Worm (Caenorhabditis elegans) whole organism, mixed stage, embryonic: ENCODE data around the gene F32H5.1.

Experiments
- M03D4.4 ChIP-seq: sonication (generic microtip); optimal IDR thresholded peaks from 2 replicates; lab custom pipeline; 2017; ENCODE audit warnings: mild to moderate bottlenecking, missing genetic modification characterization, missing compliant biosample characterization
- bed-3 ChIP-seq: fragments of 200-800 bp; sonication (Bioruptor generic); optimal IDR thresholded peaks from 3 replicates; lab custom pipeline; 2018; ENCODE audit warnings: mild to moderate bottlenecking, missing genetic modification characterization, moderate library complexity, missing compliant biosample characterization
- blmp-1 ChIP-seq: fragments of 150-350 bp; optimal IDR thresholded peaks from 2 replicates; lab custom pipeline; 2014; ENCODE audit warnings: missing biosample characterization, missing genetic modification characterization
- ceh-39 ChIP-seq: fragments of 150-350 bp; optimal IDR thresholded peaks from 2 replicates; lab custom pipeline; 2014; ENCODE audit warnings: missing biosample characterization, missing genetic modification characterization
- ceh-43 ChIP-seq: fragments of 200-800 bp; sonication (Bioruptor generic); optimal IDR thresholded peaks from 2 replicates; lab custom pipeline; 2018; ENCODE audit warnings: mild to moderate bottlenecking, missing genetic modification characterization, moderate library complexity, missing compliant biosample characterization
- ceh-83 ChIP-seq: fragments of 200-800 bp; sonication (Bioruptor generic); optimal IDR thresholded peaks from 2 replicates; lab custom pipeline; 2018; ENCODE audit warnings: mild to moderate bottlenecking, missing genetic modification characterization, missing compliant biosample characterization
- ces-1 ChIP-seq: fragments of 150-350 bp; optimal IDR thresholded peaks from 2 replicates; lab custom pipeline; 2014; ENCODE audit warnings: missing biosample characterization, missing genetic modification reagents, missing genetic modification characterization
- drap-1 ChIP-seq: fragments of 200-800 bp; sonication (Bioruptor generic); optimal IDR thresholded peaks from 3 replicates; lab custom pipeline; 2018; ENCODE audit warnings: mild to moderate bottlenecking, missing genetic modification characterization, missing compliant biosample characterization
- flh-1 ChIP-seq: fragments of 200-800 bp; sonication (Bioruptor generic); optimal IDR thresholded peaks from 2 replicates; lab custom pipeline; 2018; ENCODE audit warnings: mild to moderate bottlenecking, missing genetic modification characterization, moderate library complexity, missing compliant biosample characterization
- ham-2 ChIP-seq: fragments of 200-800 bp; sonication (Bioruptor generic); optimal IDR thresholded peaks from 2 replicates; lab custom pipeline; 2018; ENCODE audit warnings: mild to moderate bottlenecking, missing genetic modification characterization, missing compliant biosample characterization
- hlh-1 ChIP-seq: fragments of 150-350 bp; optimal IDR thresholded peaks from 2 replicates; lab custom pipeline; 2014; ENCODE audit warnings: missing biosample characterization, missing genetic modification reagents, missing genetic modification characterization
- lin-13 ChIP-seq: fragments of 150-350 bp; optimal IDR thresholded peaks from 2 replicates; lab custom pipeline; 2014; ENCODE audit warnings: missing biosample characterization, missing genetic modification characterization
- lin-32 ChIP-seq: fragments of 200-800 bp; sonication (Bioruptor generic); optimal IDR thresholded peaks from 2 replicates; lab custom pipeline; 2018; ENCODE audit warnings: mild to moderate bottlenecking, missing genetic modification characterization, missing compliant biosample characterization
- lsy-2 ChIP-seq: fragments of 150-350 bp; optimal IDR thresholded peaks from 2 replicates; lab custom pipeline; 2014; ENCODE audit warnings: missing biosample characterization, missing genetic modification characterization
- mab-5 ChIP-seq: fragments of 150-350 bp; optimal IDR thresholded peaks from 2 replicates; lab custom pipeline; 2014; ENCODE audit warnings: missing biosample characterization, missing genetic modification characterization
- mep-1 ChIP-seq: fragments of 150-350 bp; optimal IDR thresholded peaks from 2 replicates; lab custom pipeline; 2017; ENCODE audit warnings: missing biosample characterization, missing genetic modification reagents, missing genetic modification characterization, inconsistent platforms
- mls-2 ChIP-seq: sonication (generic microtip); optimal IDR thresholded peaks from 2 replicates; lab custom pipeline; 2016; ENCODE audit warnings: mild to moderate bottlenecking, missing genetic modification characterization, moderate library complexity, missing compliant biosample characterization
- nhr-12 ChIP-seq: fragments of 150-350 bp; optimal IDR thresholded peaks from 2 replicates; lab custom pipeline; 2014; ENCODE audit warnings: missing biosample characterization, missing genetic modification characterization
- nhr-237 ChIP-seq: fragments of 150-350 bp; optimal IDR thresholded peaks from 2 replicates; lab custom pipeline; 2014; ENCODE audit warnings: missing biosample characterization, missing genetic modification characterization
- nhr-76 ChIP-seq: sonication (generic microtip); optimal IDR thresholded peaks from 2 replicates; lab custom pipeline; 2017; ENCODE audit warnings: missing biosample characterization, missing genetic modification characterization
- pha-4 ChIP-seq: fragments of 150-350 bp; optimal IDR thresholded peaks from 2 replicates; lab custom pipeline; 2018; ENCODE audit warnings: missing biosample characterization, missing genetic modification reagents, missing genetic modification characterization
- sem-2 ChIP-seq: fragments of 200-800 bp; sonication (Bioruptor generic); optimal IDR thresholded peaks from 2 replicates; lab custom pipeline; 2018; ENCODE audit warnings: mild to moderate bottlenecking, missing genetic modification characterization, missing compliant biosample characterization
- snpc-4 ChIP-seq: fragments of 150-350 bp; optimal IDR thresholded peaks from 2 replicates; lab custom pipeline; 2014; ENCODE audit warnings: missing biosample characterization, missing genetic modification characterization
- sptf-1 ChIP-seq: sonication (generic microtip); optimal IDR thresholded peaks from 2 replicates; lab custom pipeline; 2017; ENCODE audit warnings: mild to moderate bottlenecking, missing genetic modification characterization, moderate library complexity, missing compliant biosample characterization
- tbx-8 ChIP-seq: fragments of 200-800 bp; sonication (Bioruptor generic); optimal IDR thresholded peaks from 2 replicates; lab custom pipeline; 2018; ENCODE audit warnings: mild to moderate bottlenecking, missing genetic modification characterization, moderate library complexity, missing compliant biosample characterization
- unc-120 ChIP-seq: sonication (generic microtip); optimal IDR thresholded peaks from 2 replicates; lab custom pipeline; 2017; ENCODE audit warnings: missing genetic modification characterization, missing compliant biosample characterization; ENCODE audit not compliant: poor library complexity, severe bottlenecking
- unc-39 ChIP-seq: fragments of 150-350 bp; optimal IDR thresholded peaks from 2 replicates; lab custom pipeline; 2014; ENCODE audit warnings: missing biosample characterization, missing genetic modification characterization
- ztf-11 ChIP-seq: fragments of 150-350 bp; optimal IDR thresholded peaks from 2 replicates; lab custom pipeline; 2014; ENCODE audit warnings: missing biosample characterization, missing genetic modification characterization

The F32H5.1 gene

ce11 chrV:13313045-13313623, 44.7 kb downstream of the F32H5.1 start, which contains the start of gene C50B6.3:
TSS of gene C50B6.3 (plus strand) at chrV:13313573.
- TF ChIP-seq tbx-8 (GFP tag; lab: Kevin White, UChicago) (no peak), lin-13 (peak; percentile 25), lsy-2 (tag; lab: Kevin White, UChicago) (peak; percentile 62), mep-1 (tag; lab: Kevin White, UChicago) (peak; percentile 57), ceh-39 (peak; percentile 31), pha-4 (tag; lab: Kevin White, UChicago) (peak; percentile 17), mab-5 (tag; lab: Kevin White, UChicago) (no peak)

- TF ChIP-seq ces-1 (GFP tag; lab: Kevin White, UChicago) (no peak), mab-5 (tag; lab: Kevin White, UChicago) (no peak), drap-1 (GFP tag; lab: Kevin White, UChicago) (no peak), lin-13 (no peak), lsy-2 (tag; lab: Kevin White, UChicago) (no peak), bed-3 (GFP tag; lab: Kevin White, UChicago) (no peak), ceh-83 (no peak), hlh-1 (no peak), ztf-11 (tag; lab: Kevin White, UChicago) (no peak), tbx-8 (GFP tag; lab: Kevin White, UChicago) (no peak), pha-4 (tag; lab: Kevin White, UChicago) (no peak), M03D4.4 (no peak), sptf-1 (no peak), sem-2 (no peak), flh-1 (GFP tag; lab: Kevin White, UChicago) (no peak), nhr-237 (tag; lab: Kevin White, UChicago) (no peak)
- TF ChIP-seq, all 35 proteins: peak for 0
These were observed 45.6 kb downstream of the F32H5.1 start, which contains the start of gene nasp-2 for ce11 chrV:13312210-13312676. TSS of gene nasp-2 (minus strand) at chrV:13312260.

ce11 chrV:13309806-13310205, 48.0 kb downstream of the F32H5.1 start:
- TF ChIP-seq ztf-11 (tag; lab: Kevin White, UChicago) (no peak), ham-2 (GFP tag; lab: Kevin White, UChicago) (no peak), unc-39 (tag; lab: Kevin White, UChicago) (no peak), ceh-43 (GFP tag; lab: Kevin White, UChicago) (no peak), drap-1 (GFP tag; lab: Kevin White, UChicago) (no peak), lin-32 (GFP tag; lab: Kevin White, UChicago) (no peak), lsy-2 (tag; lab: Kevin White, UChicago) (no peak), mep-1 (tag; lab: Kevin White, UChicago) (no peak), nhr-76 (tag; lab: Kevin White, UChicago) (no peak), sem-2 (no peak), snpc-4 (tag; lab: Kevin White, UChicago) (no peak), tbx-8 (GFP tag; lab: Kevin White, UChicago) (no peak), unc-120 (tag; lab: Kevin White, UChicago) (no peak), hlh-1 (no peak), pha-4 (tag; lab: Kevin White, UChicago) (no peak), lin-13 (no peak), bed-3 (GFP tag; lab: Kevin White, UChicago) (no peak), flh-1 (GFP tag; lab: Kevin White, UChicago) (no peak)

ce11 chrV:13308616-13309015, 49.2 kb downstream of the F32H5.1 start, which contains the start of gene C50B6.1:
TSS of gene C50B6.1 (plus strand) at chrV:13308916.
- TF ChIP-seq ces-1 (GFP tag; lab: Kevin White, UChicago) = no peak
- TF ChIP-seq sem-2 = no peak
- TF ChIP-seq blmp-1 (tag; lab: Kevin White, UChicago) = no peak
- no peak for TF ChIP-seq mls-2 (tag; lab: Kevin White, UChicago)
- no peak for TF ChIP-seq tbx-8 (GFP tag; lab: Kevin White, UChicago)
- TF ChIP-seq nhr-12 = no peak
- no peak for TF ChIP-seq unc-39 (tag; lab: Kevin White, UChicago)
- TF ChIP-seq, all 35 proteins: peak for 0
